Worm (Caenorhabditis elegans): ENCODE data around the gene alh-9.

- no peak for TF ChIP-seq tra-1 (GFP tag; IDR thresholded peaks at IDR 0.05)
- no peak for TF ChIP-seq nhr-77 (tag; optimal IDR thresholded peaks at IDR 0.05)
- TF ChIP-seq ZK546.5 (tag; optimal IDR thresholded peaks at IDR 0.05), result no peak
- no peak for TF ChIP-seq ama-1 (optimal IDR thresholded peaks at IDR 0.05)
- no peak for TF ChIP-seq R02D3.7 (tag; optimal IDR thresholded peaks at IDR 0.05)
- TF ChIP-seq fos-1 (tag; optimal IDR thresholded peaks at IDR 0.05), result no peak
- TF ChIP-seq skn-1 (tag; optimal IDR thresholded peaks at IDR 0.05), result no peak
- TF ChIP-seq pha-4 (GFP tag; IDR thresholded peaks at IDR 0.05), result no peak
- TF ChIP-seq pha-4 (tag; optimal IDR thresholded peaks at IDR 0.05), result no peak
- TF ChIP-seq lin-15B (tag; optimal IDR thresholded peaks at IDR 0.05), result no peak
- TF ChIP-seq Y5F2A.4 (GFP tag; optimal IDR thresholded peaks at IDR 0.05), result no peak
Measured at ce11 chrIII:5836261-5836660, 19.6 kb upstream of the alh-9 start.

All from whole organism, L4 larva.